Worm (Caenorhabditis elegans) whole organism, young adult: ENCODE results near the gene C54F6.6.

Experiments
- B0336.3 ChIP-seq: fragments of 200-800 bp; sonication (Bioruptor generic); IDR thresholded peaks from 2 replicates; pipeline ENCODE4 v1.3.6; 2022; ENCODE audit warnings: missing genetic modification characterization, missing compliant biosample characterization
- C17E4.6 ChIP-seq: fragments of 200-800 bp; sonication (Bioruptor generic); IDR thresholded peaks from 2 replicates; pipeline ENCODE4 v1.3.6; 2022; ENCODE audit warnings: missing genetic modification reagents, missing genetic modification characterization, missing compliant biosample characterization
- F23B12.7 ChIP-seq: sonication (generic microtip); optimal IDR thresholded peaks from 2 replicates; lab custom pipeline; 2017; ENCODE audit warnings: missing genetic modification characterization, mild to moderate bottlenecking, missing compliant biosample characterization, antibody characterized with exemption, moderate library complexity; ENCODE audit not compliant: insufficient read depth
- F33H1.4 ChIP-seq: fragments of 200-800 bp; sonication (Bioruptor generic); IDR thresholded peaks from 2 replicates; pipeline ENCODE4 v1.3.6; 2022; ENCODE audit warnings: missing genetic modification reagents, missing genetic modification characterization, missing compliant biosample characterization
- F49E8.2 ChIP-seq: sonication (generic microtip); optimal IDR thresholded peaks from 3 replicates; lab custom pipeline; 2017; ENCODE audit warnings: missing genetic modification characterization, mild to moderate bottlenecking, missing compliant biosample characterization, antibody characterized with exemption, moderate library complexity; ENCODE audit not compliant: insufficient read depth
- F55B11.4 ChIP-seq: sonication (generic microtip); optimal IDR thresholded peaks from 2 replicates; lab custom pipeline; 2016; ENCODE audit warnings: missing compliant biosample characterization, missing genetic modification characterization, borderline replicate concordance; ENCODE audit not compliant: insufficient read depth
- K11D2.4 ChIP-seq: fragments of 200-800 bp; sonication (Bioruptor generic); IDR thresholded peaks from 2 replicates; pipeline ENCODE4 v1.3.6; 2022; ENCODE audit warnings: missing genetic modification reagents, missing genetic modification characterization, missing compliant biosample characterization
- K12H6.12 ChIP-seq: fragments of 200-800 bp; sonication (Bioruptor generic); optimal IDR thresholded peaks from 2 replicates; lab custom pipeline; 2018; ENCODE audit warnings: mild to moderate bottlenecking, missing genetic modification characterization, missing compliant biosample characterization
- Y53F4B.3 ChIP-seq: fragments of 200-800 bp; sonication (Bioruptor generic); IDR thresholded peaks from 2 replicates; pipeline ENCODE4 v1.3.6; 2022; ENCODE audit warnings: missing genetic modification reagents, missing genetic modification characterization, missing compliant biosample characterization
- athp-1 ChIP-seq: sonication (generic microtip); optimal IDR thresholded peaks from 2 replicates; lab custom pipeline; 2017; ENCODE audit warnings: mild to moderate bottlenecking, missing genetic modification characterization, missing compliant biosample characterization
- ceh-91 ChIP-seq: fragments of 200-800 bp; sonication (Bioruptor generic); IDR thresholded peaks from 2 replicates; pipeline ENCODE4 v1.3.6; 2022; ENCODE audit warnings: missing genetic modification reagents, missing genetic modification characterization, missing compliant biosample characterization
- die-1 ChIP-seq: sonication (generic microtip); optimal IDR thresholded peaks from 2 replicates; lab custom pipeline; 2016; ENCODE audit warnings: missing genotype, mild to moderate bottlenecking, missing genetic modification characterization, missing compliant biosample characterization
- egl-18 ChIP-seq: fragments of 200-800 bp; sonication (Bioruptor generic); IDR thresholded peaks from 2 replicates; pipeline ENCODE4 v1.3.6; 2022; ENCODE audit warnings: missing genetic modification reagents, missing genetic modification characterization, missing compliant biosample characterization
- egrh-3 ChIP-seq: fragments of 200-800 bp; sonication (Bioruptor generic); IDR thresholded peaks from 2 replicates; pipeline ENCODE4 v1.3.6; 2022; ENCODE audit warnings: missing genetic modification reagents, missing genetic modification characterization, missing compliant biosample characterization
- fkh-3 ChIP-seq: sonication (generic microtip); optimal IDR thresholded peaks from 2 replicates; lab custom pipeline; 2016; ENCODE audit warnings: mild to moderate bottlenecking, missing genetic modification characterization, missing compliant biosample characterization
- gei-17 ChIP-seq: fragments of 200-800 bp; sonication (Bioruptor generic); optimal IDR thresholded peaks from 2 replicates; lab custom pipeline; 2018; ENCODE audit warnings: mild to moderate bottlenecking, missing genetic modification characterization, missing compliant biosample characterization
- him-1 ChIP-seq: sonication (generic microtip); optimal IDR thresholded peaks from 2 replicates; lab custom pipeline; 2016; ENCODE audit warnings: missing genotype, missing genetic modification reagents, missing genetic modification characterization, missing compliant biosample characterization
- hlh-12 ChIP-seq: sonication (generic microtip); optimal IDR thresholded peaks from 2 replicates; lab custom pipeline; 2016; ENCODE audit warnings: missing genetic modification characterization, missing compliant biosample characterization
- hlh-26 ChIP-seq: fragments of 200-800 bp; sonication (Bioruptor generic); conservative IDR thresholded peaks from 2 replicates; pipeline ENCODE4 v1.3.6; 2022; ENCODE audit warnings: missing genetic modification reagents, missing genetic modification characterization, missing compliant biosample characterization
- hmg-20 ChIP-seq: fragments of 200-800 bp; sonication (Bioruptor generic); IDR thresholded peaks from 2 replicates; pipeline ENCODE4 v1.3.6; 2022; ENCODE audit warnings: missing genetic modification reagents, missing genetic modification characterization, missing compliant biosample characterization
- hsf-1 ChIP-seq: fragments of 200-800 bp; sonication (Bioruptor generic); IDR thresholded peaks from 2 replicates; pipeline ENCODE4 v1.3.6; 2022; ENCODE audit warnings: missing genetic modification reagents, missing genetic modification characterization, missing compliant biosample characterization
- lag-1 ChIP-seq: fragments of 200-800 bp; sonication (Bioruptor generic); IDR thresholded peaks from 2 replicates; pipeline ENCODE4 v1.3.6; 2022; ENCODE audit warnings: missing genetic modification reagents, missing genetic modification characterization, missing compliant biosample characterization
- lir-1 ChIP-seq: fragments of 200-800 bp; sonication (Bioruptor generic); conservative IDR thresholded peaks from 2 replicates; pipeline ENCODE4 v1.3.6; 2022; ENCODE audit warnings: missing genetic modification reagents, missing genetic modification characterization, missing compliant biosample characterization
- lsy-27 ChIP-seq: sonication (generic microtip); optimal IDR thresholded peaks from 2 replicates; lab custom pipeline; 2017; ENCODE audit warnings: missing genetic modification characterization, mild to moderate bottlenecking, missing compliant biosample characterization, antibody characterized with exemption, missing genotype, borderline replicate concordance; ENCODE audit not compliant: insufficient read depth
- mcd-1 ChIP-seq: fragments of 200-800 bp; sonication (Bioruptor generic); IDR thresholded peaks from 2 replicates; pipeline ENCODE4 v1.3.6; 2022; ENCODE audit warnings: missing genetic modification reagents, missing genetic modification characterization, missing compliant biosample characterization
- mes-4 ChIP-seq: sonication (generic microtip); optimal IDR thresholded peaks from 2 replicates; lab custom pipeline; 2016; ENCODE audit warnings: missing genotype, missing genetic modification characterization, missing compliant biosample characterization
- nfya-1 ChIP-seq: sonication (generic microtip); optimal IDR thresholded peaks from 2 replicates; lab custom pipeline; 2017; ENCODE audit warnings: antibody characterized with exemption, missing compliant biosample characterization, missing genetic modification characterization, borderline replicate concordance; ENCODE audit not compliant: insufficient read depth
- nfya-2 ChIP-seq: fragments of 200-800 bp; sonication (Bioruptor generic); IDR thresholded peaks from 2 replicates; pipeline ENCODE4 v1.3.6; 2022; ENCODE audit warnings: missing genetic modification reagents, missing genetic modification characterization, missing compliant biosample characterization
- nhr-27 ChIP-seq: fragments of 200-800 bp; sonication (Bioruptor generic); optimal IDR thresholded peaks from 2 replicates; lab custom pipeline; 2018; ENCODE audit warnings: mild to moderate bottlenecking, missing genetic modification characterization, moderate library complexity, missing compliant biosample characterization
- nhr-90 ChIP-seq: sonication (generic microtip); optimal IDR thresholded peaks from 2 replicates; lab custom pipeline; 2016; ENCODE audit warnings: missing genotype, mild to moderate bottlenecking, missing genetic modification characterization, missing compliant biosample characterization
- pha-4 ChIP-seq: fragments of 150-350 bp; sonication (generic microtip); optimal IDR thresholded peaks from 2 replicates; lab custom pipeline; 2014; ENCODE audit warnings: missing biosample characterization, missing genetic modification reagents, missing genetic modification characterization
- rec-8 ChIP-seq, 2 experiments: sonication (generic microtip); optimal IDR thresholded peaks; 2 replicates each; lab custom pipeline; 2016; ENCODE audit warnings: mild to moderate bottlenecking in 2 of 2, missing genetic modification characterization in 2 of 2, missing genetic modification reagents in 2 of 2, missing genotype in 2 of 2, missing biosample characterization in 1 of 2, missing compliant biosample characterization in 1 of 2, moderate library complexity in 1 of 2
- rpc-1 ChIP-seq, 2 experiments: fragments of 150-350 bp in 1 of 2; sonication (generic microtip) in 1 of 2; optimal IDR thresholded peaks; 2 replicates each; lab custom pipeline; 2014 to 2018; ENCODE audit warnings: missing biosample characterization in 1 of 2, missing genetic modification characterization in 1 of 2, missing genetic modification reagents in 1 of 2, missing genotype in 1 of 2
- snpc-1.3 ChIP-seq: sonication (generic microtip); optimal IDR thresholded peaks from 2 replicates; lab custom pipeline; 2017; ENCODE audit warnings: missing genetic modification characterization, mild to moderate bottlenecking, missing compliant biosample characterization, antibody characterized with exemption, moderate library complexity, missing genotype, missing genetic modification reagents; ENCODE audit not compliant: insufficient read depth
- somi-1 ChIP-seq: fragments of 200-800 bp; sonication (Bioruptor generic); optimal IDR thresholded peaks from 2 replicates; lab custom pipeline; 2018; ENCODE audit warnings: mild to moderate bottlenecking, missing genetic modification characterization, missing compliant biosample characterization
- sptf-2 ChIP-seq: fragments of 200-800 bp; sonication (Bioruptor generic); optimal IDR thresholded peaks from 2 replicates; lab custom pipeline; 2018; ENCODE audit warnings: mild to moderate bottlenecking, missing genetic modification characterization, missing compliant biosample characterization
- unc-130 ChIP-seq: sonication (generic microtip); optimal IDR thresholded peaks from 2 replicates; lab custom pipeline; 2016; ENCODE audit warnings: missing genetic modification reagents, missing genetic modification characterization, missing compliant biosample characterization
- xnd-1 ChIP-seq: sonication (generic microtip); optimal IDR thresholded peaks from 2 replicates; lab custom pipeline; 2016; ENCODE audit warnings: missing genotype, missing genetic modification reagents, missing genetic modification characterization, missing compliant biosample characterization
- zfh-2 ChIP-seq: fragments of 200-800 bp; sonication (Bioruptor generic); conservative IDR thresholded peaks from 2 replicates; pipeline ENCODE4 v1.3.6; 2022; ENCODE audit warnings: missing genetic modification reagents, missing genetic modification characterization, missing compliant biosample characterization
- ztf-28 ChIP-seq: fragments of 200-800 bp; sonication (Bioruptor generic); IDR thresholded peaks from 2 replicates; pipeline ENCODE4 v1.3.6; 2022; ENCODE audit warnings: missing genetic modification reagents, missing genetic modification characterization, missing compliant biosample characterization
- ztf-6 ChIP-seq: fragments of 200-800 bp; sonication (Bioruptor generic); IDR thresholded peaks from 2 replicates; pipeline ENCODE4 v1.3.6; 2022; ENCODE audit warnings: missing genetic modification reagents, missing genetic modification characterization, missing compliant biosample characterization

C54F6.6 gene

ce11 chrV:7551821-7552220 is 28.3 kb downstream of the C54F6.6 start, which contains the start of gene F19F10.3:
Gene F19F10.3 (plus strand): TSS chrV:7552121.
- TF ChIP-seq egl-18 (GFP tag; lab: Robert Waterston, UW) (no peak), gei-17 (GFP tag; lab: Kevin White, UChicago) (no peak), pha-4 (tag; lab: Kevin White, UChicago) (no peak), hmg-20 (GFP tag; lab: Robert Waterston, UW) (no peak)
- TF ChIP-seq, all 124 proteins: peak for 0

- TF ChIP-seq rec-8 (tag; optimal IDR thresholded peaks at IDR 0.05; lab: Kevin White, UChicago) = no peak
- TF ChIP-seq F33H1.4 = no peak
- no peak for TF ChIP-seq K11D2.4 (GFP tag; lab: Robert Waterston, UW)
- no peak for TF ChIP-seq mes-4 (tag; lab: Kevin White, UChicago)
- no peak for TF ChIP-seq hlh-12
- no peak for TF ChIP-seq xnd-1 (tag; lab: Kevin White, UChicago)
- no peak for TF ChIP-seq F23B12.7 (tag; lab: Kevin White, UChicago)
- TF ChIP-seq lsy-27 (tag; lab: Kevin White, UChicago) = no peak
Measured at ce11 chrV:7553873-7554362, 30.4 kb downstream of the C54F6.6 start, which contains the start of gene ttr-10. Gene ttr-10 (minus strand): TSS chrV:7553923.

- TF ChIP-seq K12H6.12 (tag; lab: Kevin White, UChicago) = no peak
- no peak for TF ChIP-seq zfh-2 (GFP tag; lab: Robert Waterston, UW)
- no peak for TF ChIP-seq xnd-1 (tag; lab: Kevin White, UChicago)
- TF ChIP-seq somi-1 = no peak
- TF ChIP-seq him-1 = no peak
- no peak for TF ChIP-seq snpc-1.3 (tag; lab: Kevin White, UChicago)
- TF ChIP-seq nfya-1 (tag; lab: Kevin White, UChicago) = no peak
- no peak for TF ChIP-seq lir-1 (GFP tag; lab: Robert Waterston, UW)
- no peak for TF ChIP-seq unc-130 (GFP tag; lab: Kevin White, UChicago)
- TF ChIP-seq hsf-1 = no peak
- no peak for TF ChIP-seq ceh-91 (GFP tag; lab: Robert Waterston, UW)
- no peak for TF ChIP-seq fkh-3 (tag; lab: Kevin White, UChicago)
Measured at ce11 chrV:7555875-7556274, 32.4 kb downstream of the C54F6.6 start.

ce11 chrV:7558693-7559092 is 35.2 kb downstream of the C54F6.6 start, which contains the start of gene ets-7:
Gene ets-7 (minus strand): TSS chrV:7558793.
- TF ChIP-seq C17E4.6 (GFP tag; lab: Robert Waterston, UW) = no peak
- no peak for TF ChIP-seq Y53F4B.3 (GFP tag; lab: Robert Waterston, UW)
- no peak for TF ChIP-seq lag-1 (GFP tag; lab: Robert Waterston, UW)

- TF ChIP-seq athp-1 (tag; lab: Kevin White, UChicago) = no peak
- TF ChIP-seq lir-1 (GFP tag; lab: Robert Waterston, UW) = no peak
- no peak for TF ChIP-seq ztf-6
- no peak for TF ChIP-seq zfh-2 (GFP tag; lab: Robert Waterston, UW)
- TF ChIP-seq nhr-90 (tag; lab: Kevin White, UChicago) = no peak
- no peak for TF ChIP-seq nfya-2
- no peak for TF ChIP-seq egrh-3
- no peak for TF ChIP-seq sptf-2 (GFP tag; lab: Kevin White, UChicago)
- TF ChIP-seq hlh-26 (GFP tag; lab: Robert Waterston, UW) = no peak
- no peak for TF ChIP-seq rpc-1 (optimal IDR thresholded peaks at IDR 0.05; lab: Kevin White, UChicago)
- TF ChIP-seq rpc-1 (tag; optimal IDR thresholded peaks at IDR 0.05; lab: Kevin White, UChicago) = no peak
- no peak for TF ChIP-seq ztf-28 (GFP tag; lab: Robert Waterston, UW)
- TF ChIP-seq F55B11.4 (tag; lab: Kevin White, UChicago) = no peak
- TF ChIP-seq mcd-1 = no peak
- no peak for TF ChIP-seq F49E8.2 (tag; lab: Kevin White, UChicago)
- no peak for TF ChIP-seq B0336.3
- no peak for TF ChIP-seq nhr-27
- no peak for TF ChIP-seq die-1 (tag; lab: Kevin White, UChicago)
Measured at ce11 chrV:7562947-7563346, 39.5 kb downstream of the C54F6.6 start, which contains the start of gene F19F10.1. Gene F19F10.1 (plus strand): TSS chrV:7563247.
